Worm (Caenorhabditis elegans) whole organism, L4 larva: ENCODE measurements around the gene sra-10.

Source experiments
- D1046.2 ChIP-seq: fragments of 200-800 bp; sonication (Bioruptor generic); IDR thresholded peaks from 2 replicates; pipeline ENCODE4 v1.3.6; 2022; ENCODE audit warnings: missing genetic modification characterization, missing compliant biosample characterization
- F10B5.3 ChIP-seq: sonication (generic microtip); optimal IDR thresholded peaks from 2 replicates; lab custom pipeline; 2016; ENCODE audit warnings: mild to moderate bottlenecking, missing genetic modification characterization, missing compliant biosample characterization
- F26F4.8 ChIP-seq: fragments of 200-800 bp; sonication (Bioruptor generic); conservative IDR thresholded peaks from 2 replicates; pipeline ENCODE4 v1.3.6; 2022; ENCODE audit warnings: missing genetic modification characterization, missing compliant biosample characterization
- R02D3.7 ChIP-seq: fragments of 150-350 bp; sonication (generic microtip); optimal IDR thresholded peaks from 3 replicates; lab custom pipeline; 2014; ENCODE audit warnings: missing biosample characterization, missing genetic modification characterization
- T20F7.1 ChIP-seq: fragments of 200-800 bp; sonication (Bioruptor generic); optimal IDR thresholded peaks from 2 replicates; lab custom pipeline; 2018; ENCODE audit warnings: mild to moderate bottlenecking, missing genetic modification characterization, missing compliant biosample characterization
- T26A8.4 ChIP-seq: fragments of 200-800 bp; sonication (Bioruptor generic); IDR thresholded peaks from 2 replicates; pipeline ENCODE4 v1.3.6; 2022; ENCODE audit warnings: missing genetic modification characterization, missing compliant biosample characterization
- arid-1 ChIP-seq: fragments of 200-800 bp; sonication (Bioruptor generic); conservative IDR thresholded peaks from 2 replicates; pipeline ENCODE4 v1.3.6; 2022; ENCODE audit warnings: missing genetic modification reagents, missing genetic modification characterization, missing compliant biosample characterization
- ceh-44 ChIP-seq: fragments of 200-800 bp; sonication (Bioruptor generic); IDR thresholded peaks from 2 replicates; pipeline ENCODE4 v1.3.6; 2022; ENCODE audit warnings: missing genetic modification reagents, missing genetic modification characterization, missing compliant biosample characterization
- ceh-82 ChIP-seq: sonication (generic microtip); optimal IDR thresholded peaks from 2 replicates; lab custom pipeline; 2017; ENCODE audit warnings: missing biosample characterization, missing genetic modification characterization
- ctbp-1 ChIP-seq: fragments of 200-800 bp; sonication (Bioruptor generic); IDR thresholded peaks from 2 replicates; pipeline ENCODE4 v1.3.6; 2022; ENCODE audit warnings: missing genetic modification reagents, missing genetic modification characterization, missing compliant biosample characterization
- daf-16 ChIP-seq, 3 experiments: sonication (generic microtip); optimal IDR thresholded peaks; 2 replicates each; lab custom pipeline; 2016 to 2017; ENCODE audit warnings: missing genetic modification characterization in 3 of 3, missing genetic modification reagents in 3 of 3, mild to moderate bottlenecking in 2 of 3, missing compliant biosample characterization in 2 of 3, missing biosample characterization in 1 of 3, moderate library complexity in 1 of 3
- dmd-6 ChIP-seq: fragments of 200-800 bp; sonication (Bioruptor generic); IDR thresholded peaks from 2 replicates; pipeline ENCODE4 v1.3.6; 2022; ENCODE audit warnings: missing genetic modification reagents, missing genetic modification characterization, missing compliant biosample characterization
- duxl-1 ChIP-seq: sonication (generic microtip); optimal IDR thresholded peaks from 2 replicates; lab custom pipeline; 2016; ENCODE audit warnings: mild to moderate bottlenecking, missing genetic modification characterization, moderate library complexity, missing compliant biosample characterization; ENCODE audit not compliant: poor library complexity
- dve-1 ChIP-seq: sonication (generic microtip); optimal IDR thresholded peaks from 2 replicates; lab custom pipeline; 2017; ENCODE audit warnings: antibody characterized with exemption, mild to moderate bottlenecking, missing genetic modification characterization, missing compliant biosample characterization; ENCODE audit not compliant: insufficient read depth
- hif-1 ChIP-seq, 2 experiments: sonication (generic microtip); optimal IDR thresholded peaks; 2 replicates each; lab custom pipeline; 2016 to 2017; ENCODE audit warnings: missing compliant biosample characterization in 2 of 2, missing genetic modification characterization in 2 of 2, missing genetic modification reagents in 2 of 2, missing genotype in 2 of 2, mild to moderate bottlenecking in 1 of 2
- hlh-11 ChIP-seq: fragments of 200-800 bp; sonication (Bioruptor generic); optimal IDR thresholded peaks from 2 replicates; lab custom pipeline; 2018; ENCODE audit warnings: mild to moderate bottlenecking, missing genetic modification characterization, missing compliant biosample characterization
- hlh-30 ChIP-seq: sonication (generic microtip); optimal IDR thresholded peaks from 2 replicates; lab custom pipeline; 2017; ENCODE audit warnings: antibody characterized with exemption, mild to moderate bottlenecking, missing genetic modification characterization, missing compliant biosample characterization; ENCODE audit not compliant: insufficient read depth
- lim-7 ChIP-seq: fragments of 200-800 bp; sonication (Bioruptor generic); IDR thresholded peaks from 2 replicates; pipeline ENCODE4 v1.3.6; 2022; ENCODE audit warnings: missing genetic modification characterization, missing compliant biosample characterization
- lin-1 ChIP-seq: fragments of 200-800 bp; sonication (Bioruptor generic); IDR thresholded peaks from 2 replicates; pipeline ENCODE4 v1.3.6; 2022; ENCODE audit warnings: missing genetic modification reagents, missing genetic modification characterization, missing compliant biosample characterization
- lin-13 ChIP-seq: fragments of 150-350 bp; optimal IDR thresholded peaks from 2 replicates; lab custom pipeline; 2014; ENCODE audit warnings: missing biosample characterization, missing genetic modification reagents, missing genetic modification characterization
- lin-15B ChIP-seq: fragments of 150-350 bp; sonication (generic microtip); optimal IDR thresholded peaks from 3 replicates; lab custom pipeline; 2014; ENCODE audit warnings: missing biosample characterization, missing genetic modification characterization
- lsy-2 ChIP-seq, 2 experiments: fragments of 150-350 bp in 1 of 2; sonication (generic microtip) in 1 of 2; optimal IDR thresholded peaks; 2 replicates each; lab custom pipeline; 2014 to 2017; ENCODE audit warnings: missing biosample characterization in 2 of 2, missing genetic modification characterization in 2 of 2
- mdl-1 ChIP-seq, 2 experiments: fragments of 150-350 bp in 1 of 2; sonication (generic microtip) in 1 of 2; optimal IDR thresholded peaks; 2 replicates each; lab custom pipeline; 2014 to 2017; ENCODE audit warnings: missing biosample characterization in 2 of 2, missing genetic modification characterization in 2 of 2
- mdt-29 ChIP-seq: fragments of 200-800 bp; sonication (Bioruptor generic); IDR thresholded peaks from 2 replicates; pipeline ENCODE4 v1.3.6; 2022; ENCODE audit warnings: missing genetic modification reagents, missing genetic modification characterization, missing compliant biosample characterization
- mep-1 ChIP-seq: fragments of 150-350 bp; sonication (generic microtip); optimal IDR thresholded peaks from 3 replicates; lab custom pipeline; 2014; ENCODE audit warnings: missing biosample characterization, missing genetic modification characterization
- mes-2 ChIP-seq: sonication (generic microtip); optimal IDR thresholded peaks from 2 replicates; lab custom pipeline; 2016; ENCODE audit warnings: missing genotype, mild to moderate bottlenecking, missing genetic modification characterization, missing compliant biosample characterization; ENCODE audit not compliant: poor library complexity, severe bottlenecking
- mxl-2 ChIP-seq: fragments of 200-800 bp; sonication (Bioruptor generic); conservative IDR thresholded peaks from 2 replicates; pipeline ENCODE4 v1.3.6; 2022; ENCODE audit warnings: missing genetic modification reagents, missing genetic modification characterization, missing compliant biosample characterization
- nhr-10 ChIP-seq: fragments of 150-350 bp; optimal IDR thresholded peaks from 2 replicates; lab custom pipeline; 2014; ENCODE audit warnings: missing biosample characterization, missing genetic modification characterization
- nhr-102 ChIP-seq: sonication (generic microtip); optimal IDR thresholded peaks from 2 replicates; lab custom pipeline; 2016; ENCODE audit warnings: mild to moderate bottlenecking, missing genetic modification characterization, moderate library complexity, missing compliant biosample characterization
- nhr-111 ChIP-seq: fragments of 200-800 bp; sonication (Bioruptor generic); optimal IDR thresholded peaks from 2 replicates; lab custom pipeline; 2018; ENCODE audit warnings: mild to moderate bottlenecking, missing genetic modification characterization, missing compliant biosample characterization
- nhr-28 ChIP-seq: fragments of 150-350 bp; optimal IDR thresholded peaks from 2 replicates; lab custom pipeline; 2014; ENCODE audit warnings: missing biosample characterization, missing genetic modification characterization
- nhr-41 ChIP-seq: fragments of 200-800 bp; sonication (Bioruptor generic); IDR thresholded peaks from 2 replicates; pipeline ENCODE4 v1.3.6; 2022; ENCODE audit warnings: missing genetic modification reagents, missing genetic modification characterization, missing compliant biosample characterization
- nhr-42 ChIP-seq: fragments of 200-800 bp; sonication (Bioruptor generic); IDR thresholded peaks from 2 replicates; pipeline ENCODE4 v1.3.6; 2022; ENCODE audit warnings: missing genetic modification characterization, missing compliant biosample characterization
- nhr-48 ChIP-seq: sonication (generic microtip); optimal IDR thresholded peaks from 2 replicates; lab custom pipeline; 2016; ENCODE audit warnings: mild to moderate bottlenecking, missing genetic modification characterization, missing compliant biosample characterization
- rbr-2 ChIP-seq: sonication (generic microtip); optimal IDR thresholded peaks from 2 replicates; lab custom pipeline; 2016; ENCODE audit warnings: missing genotype, missing genetic modification characterization, missing compliant biosample characterization
- saeg-2 ChIP-seq: fragments of 200-800 bp; sonication (Bioruptor generic); IDR thresholded peaks from 2 replicates; pipeline ENCODE4 v1.3.6; 2022; ENCODE audit warnings: missing genetic modification reagents, missing genetic modification characterization, missing compliant biosample characterization
- set-16 ChIP-seq: fragments of 200-800 bp; sonication (Bioruptor generic); IDR thresholded peaks from 2 replicates; pipeline ENCODE4 v1.3.6; 2022; ENCODE audit warnings: missing genetic modification reagents, missing genetic modification characterization, missing compliant biosample characterization
- spr-1 ChIP-seq: sonication (generic microtip); optimal IDR thresholded peaks from 2 replicates; lab custom pipeline; 2016; ENCODE audit warnings: mild to moderate bottlenecking, missing genetic modification characterization, missing compliant biosample characterization
- tra-1 ChIP-seq: fragments of 200-800 bp; sonication (Bioruptor generic); IDR thresholded peaks from 2 replicates; pipeline ENCODE4 v1.3.6; 2022; ENCODE audit warnings: missing genetic modification reagents, missing genetic modification characterization, missing compliant biosample characterization
- unc-62 ChIP-seq, 3 experiments: fragments of 150-350 bp in 1 of 3; sonication (generic microtip); optimal IDR thresholded peaks in 2 of 3; peaks in 1 of 3; 1 replicate in 1 of 3; 2 replicates in 2 of 3; lab custom pipeline; 2014 to 2017; ENCODE audit warnings: missing biosample characterization in 3 of 3, missing genetic modification characterization in 3 of 3, missing genetic modification reagents in 3 of 3, missing genotype in 1 of 3
- zfp-3 ChIP-seq: fragments of 200-800 bp; sonication (Bioruptor generic); conservative IDR thresholded peaks from 2 replicates; pipeline ENCODE4 v1.3.6; 2022; ENCODE audit warnings: missing genetic modification reagents, missing genetic modification characterization, missing compliant biosample characterization
- zip-2 ChIP-seq: fragments of 150-350 bp; optimal IDR thresholded peaks from 2 replicates; lab custom pipeline; 2014; ENCODE audit warnings: missing biosample characterization, missing genetic modification characterization
- ztf-7 ChIP-seq: fragments of 150-350 bp; optimal IDR thresholded peaks from 2 replicates; lab custom pipeline; 2014; ENCODE audit warnings: missing biosample characterization, missing genetic modification characterization

sra-10 gene

ce11 chrII:10859359-10859758, 35.5 kb downstream of the sra-10 start:
- TF ChIP-seq F26F4.8 (GFP tag; lab: Robert Waterston, UW) (no peak), nhr-28 (tag; lab: Kevin White, UChicago) (peak; percentile 58), dmd-6 (GFP tag; lab: Robert Waterston, UW) (peak; percentile 61), R02D3.7 (no peak), lim-7 (no peak)

ce11 chrII:10857077-10857476, 37.8 kb downstream of the sra-10 start, which contains the start of gene M106.7:
Gene M106.7 (minus strand): TSS chrII:10857177.
- TF ChIP-seq dve-1 (tag; lab: Kevin White, UChicago) (peak; percentile 10), daf-16 (GFP tag; optimal IDR thresholded peaks at IDR 0.05; lab: Kevin White, UChicago) (no peak), daf-16 (tag; optimal IDR thresholded peaks at IDR 0.05; lab: Kevin White, UChicago) (peak; percentile 1), mxl-2 (no peak)

- no peak for TF ChIP-seq mxl-2
- peak in 1 of 2 experiments; percentile 5 for TF ChIP-seq lsy-2 (tag; optimal IDR thresholded peaks at IDR 0.05; lab: Kevin White, UChicago)
- TF ChIP-seq zip-2 (tag; lab: Kevin White, UChicago), result no peak
- TF ChIP-seq lin-1 (GFP tag; lab: Robert Waterston, UW), result no peak
- TF ChIP-seq, all 104 proteins: peak for 1
These were observed 42.0 kb downstream of the sra-10 start for ce11 chrII:10852880-10853279.

- peak; percentile 98 for TF ChIP-seq tra-1 (GFP tag; lab: Robert Waterston, UW)
- TF ChIP-seq spr-1, result peak; percentile 17
- TF ChIP-seq T20F7.1, result peak; percentile 83
- 0 out of 2 replicates have a peak, but pooled peaks have one; percentile 43 for TF ChIP-seq D1046.2
- TF ChIP-seq duxl-1 (tag; lab: Kevin White, UChicago), result no peak
- TF ChIP-seq hlh-30 (tag; lab: Kevin White, UChicago), result peak; percentile 94
- TF ChIP-seq zfp-3 (GFP tag; lab: Robert Waterston, UW), result peak; percentile 62; the same call in 1 of the 2 replicates
- peak; percentile 47 for TF ChIP-seq lin-13
- TF ChIP-seq lin-1 (GFP tag; lab: Robert Waterston, UW), result peak; percentile 61
- peak; percentile 91 for TF ChIP-seq mdt-29
- peak in 1 of 2 experiments; percentile 57 for TF ChIP-seq mdl-1 (tag; optimal IDR thresholded peaks at IDR 0.05; lab: Kevin White, UChicago)
- peak; percentile 80 for TF ChIP-seq mep-1
- no peak for TF ChIP-seq lin-15B
- 0 out of 2 replicates have a peak, but pooled peaks have one; percentile 53 for TF ChIP-seq nhr-42
- peak; percentile 66 for TF ChIP-seq T26A8.4 (GFP tag; lab: Robert Waterston, UW)
- TF ChIP-seq nhr-111 (GFP tag; lab: Kevin White, UChicago), result no peak
- no peak for TF ChIP-seq ceh-44 (GFP tag; lab: Robert Waterston, UW)
- 0 out of 2 replicates have a peak, but pooled peaks have one; percentile 29 for TF ChIP-seq ctbp-1 (GFP tag; lab: Robert Waterston, UW)
- no peak for TF ChIP-seq ceh-82
- peak; percentile 97 for TF ChIP-seq hlh-11
- TF ChIP-seq mes-2 (tag; lab: Kevin White, UChicago), result peak; percentile 50
- peak; percentile 79 to 100 for TF ChIP-seq unc-62 (GFP tag; optimal IDR thresholded peaks at IDR 0.05 in 1 of 2; lab: Kevin White, UChicago)
- no peak for TF ChIP-seq unc-62 (tag; optimal IDR thresholded peaks at IDR 0.05; lab: Kevin White, UChicago)
- TF ChIP-seq set-16 (GFP tag; lab: Robert Waterston, UW), result peak; percentile 62
- 0 out of 2 replicates have a peak, but pooled peaks have one; percentile 25 for TF ChIP-seq arid-1 (GFP tag; lab: Robert Waterston, UW)
- peak; percentile 55 for TF ChIP-seq rbr-2 (tag; lab: Kevin White, UChicago)
- peak in 1 of 2 experiments; percentile 32 for TF ChIP-seq hif-1 (tag; optimal IDR thresholded peaks at IDR 0.05; lab: Kevin White, UChicago)
- no peak for TF ChIP-seq F10B5.3 (tag; lab: Kevin White, UChicago)
- TF ChIP-seq saeg-2 (GFP tag; lab: Robert Waterston, UW), result peak; percentile 59; the same call in 1 of the 2 replicates
- peak; percentile 90 for TF ChIP-seq nhr-48 (tag; lab: Kevin White, UChicago)
- TF ChIP-seq ztf-7 (tag; lab: Kevin White, UChicago), result peak; percentile 48
- peak; percentile 89 for TF ChIP-seq nhr-102
- TF ChIP-seq nhr-10, result peak; percentile 40
- TF ChIP-seq nhr-41 (GFP tag; lab: Robert Waterston, UW), result peak; percentile 81; the same call in 1 of the 2 replicates
- TF ChIP-seq dmd-6 (GFP tag; lab: Robert Waterston, UW), result peak; percentile 97
These were observed 43.8 kb downstream of the sra-10 start for ce11 chrII:10851110-10851509.
